Worm (Caenorhabditis elegans) whole organism, late embryonic: ENCODE measurements around the gene C14B1.2.

Source experiments
- F13H6.1 ChIP-seq: sonication (generic microtip); optimal IDR thresholded peaks from 2 replicates; lab custom pipeline; 2016; ENCODE audit warnings: missing genetic modification characterization, missing compliant biosample characterization
- ama-1 ChIP-seq: fragments of 150-350 bp; optimal IDR thresholded peaks from 2 replicates; lab custom pipeline; 2014
- ceh-18 ChIP-seq: sonication (generic microtip); optimal IDR thresholded peaks from 2 replicates; lab custom pipeline; 2016; ENCODE audit warnings: missing genetic modification characterization, missing compliant biosample characterization
- fkh-10 ChIP-seq: fragments of 150-350 bp; optimal IDR thresholded peaks from 2 replicates; lab custom pipeline; 2014; ENCODE audit warnings: missing biosample characterization, missing genetic modification reagents, missing genetic modification characterization
- fkh-6 ChIP-seq: sonication (generic microtip); optimal IDR thresholded peaks from 2 replicates; lab custom pipeline; 2016; ENCODE audit warnings: missing genetic modification characterization, missing compliant biosample characterization
- madf-2 ChIP-seq: sonication (generic microtip); optimal IDR thresholded peaks from 2 replicates; lab custom pipeline; 2017; ENCODE audit warnings: missing genetic modification characterization, missing compliant biosample characterization
- nhr-11 ChIP-seq: fragments of 150-350 bp; optimal IDR thresholded peaks from 2 replicates; lab custom pipeline; 2014; ENCODE audit warnings: missing biosample characterization, missing genetic modification characterization
- rnt-1 ChIP-seq: sonication (generic microtip); optimal IDR thresholded peaks from 2 replicates; lab custom pipeline; 2016; ENCODE audit warnings: missing genetic modification characterization, missing compliant biosample characterization
- tbx-2 ChIP-seq: sonication (generic microtip); optimal IDR thresholded peaks from 2 replicates; lab custom pipeline; 2016; ENCODE audit warnings: missing genetic modification characterization, missing compliant biosample characterization
- tbx-7 ChIP-seq: sonication (generic microtip); optimal IDR thresholded peaks from 2 replicates; lab custom pipeline; 2016; ENCODE audit warnings: missing genotype, missing genetic modification characterization, missing compliant biosample characterization
- unc-86 ChIP-seq: sonication (generic microtip); optimal IDR thresholded peaks from 2 replicates; lab custom pipeline; 2016; ENCODE audit warnings: missing genetic modification characterization, missing compliant biosample characterization

DNA sequence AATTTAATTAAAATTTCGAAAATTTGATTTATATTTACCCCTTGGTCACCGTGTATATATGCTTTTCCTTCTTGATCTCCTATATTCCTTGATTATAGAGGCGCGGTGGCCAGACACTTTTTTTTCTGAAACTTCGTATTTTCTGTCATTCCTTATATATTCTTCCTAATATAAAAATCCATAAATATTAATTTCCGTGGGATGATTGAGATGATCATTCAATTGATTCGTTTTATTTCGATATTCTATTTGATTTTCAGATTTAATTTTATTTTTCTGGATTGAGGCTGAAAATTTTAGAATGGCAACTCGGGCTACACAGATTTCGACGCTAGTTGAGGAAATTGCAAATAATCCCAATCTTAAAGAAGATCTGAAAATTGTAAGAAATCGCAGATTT, 4.5 kb downstream of the C14B1.2 start, which contains the start of gene dph-1:
- no peak for TF ChIP-seq ceh-18 (tag; lab: Kevin White, UChicago)
- TF ChIP-seq nhr-11 (tag; lab: Kevin White, UChicago) = no peak
- TF ChIP-seq madf-2 = no peak
- TF ChIP-seq fkh-6 (tag; lab: Kevin White, UChicago) = no peak
- TF ChIP-seq tbx-7 (tag; lab: Kevin White, UChicago) = no peak
- no peak for TF ChIP-seq tbx-2 (tag; lab: Kevin White, UChicago)
- TF ChIP-seq F13H6.1 (tag; lab: Kevin White, UChicago) = no peak
- no peak for TF ChIP-seq fkh-10 (GFP tag; lab: Kevin White, UChicago)
- no peak for TF ChIP-seq ama-1 (lab: Kevin White, UChicago)
- TF ChIP-seq unc-86 = no peak
- no peak for TF ChIP-seq rnt-1 (tag; lab: Kevin White, UChicago)
